Fruit fly (Drosophila melanogaster) whole organism, pupa: Measurements from ENCODE around the gene Dscam3.

ENCODE experiments used
- CG10348 ChIP-seq: fragments of 200-800 bp; sonication (Bioruptor generic); IDR thresholded peaks from 2 replicates; pipeline ENCODE4 v1.3.6; 2022; ENCODE audit warnings: missing biosample characterization, missing genetic modification characterization
- CG12605 ChIP-seq: fragments of 200-800 bp; sonication (Bioruptor generic); IDR thresholded peaks from 2 replicates; pipeline ENCODE4 v1.3.6; 2022; ENCODE audit warnings: missing biosample characterization, missing genetic modification characterization
- CG13204 ChIP-seq: fragments of 200-800 bp; sonication (Bioruptor generic); optimal IDR thresholded peaks from 2 replicates; lab custom pipeline; 2018; ENCODE audit warnings: missing biosample characterization, mild to moderate bottlenecking, missing genetic modification characterization, moderate library complexity
- CG14655 ChIP-seq: fragments of 200-800 bp; sonication (Bioruptor generic); optimal IDR thresholded peaks from 3 replicates; lab custom pipeline; 2017; ENCODE audit warnings: mild to moderate bottlenecking, missing biosample characterization, missing genetic modification reagents, missing genetic modification characterization
- CG15710 ChIP-seq: fragments of 200-800 bp; sonication (Bioruptor generic); optimal IDR thresholded peaks from 2 replicates; lab custom pipeline; 2018; ENCODE audit warnings: missing biosample characterization, mild to moderate bottlenecking, missing genetic modification characterization, moderate library complexity
- CG17806 ChIP-seq: fragments of 200-800 bp; sonication (Bioruptor generic); optimal IDR thresholded peaks from 2 replicates; lab custom pipeline; 2018; ENCODE audit warnings: missing biosample characterization, mild to moderate bottlenecking, missing genetic modification characterization, moderate library complexity
- CG32121 ChIP-seq: fragments of 200-800 bp; sonication (Bioruptor generic); IDR thresholded peaks from 2 replicates; pipeline ENCODE4 v1.3.6; 2022; ENCODE audit warnings: missing biosample characterization, missing genetic modification characterization
- CG34367 ChIP-seq: fragments of 200-800 bp; sonication (Bioruptor generic); optimal IDR thresholded peaks from 2 replicates; lab custom pipeline; 2018; ENCODE audit warnings: missing biosample characterization, mild to moderate bottlenecking, missing genetic modification characterization
- CG4496 ChIP-seq: fragments of 200-800 bp; sonication (Bioruptor generic); IDR thresholded peaks from 3 replicates; pipeline ENCODE4 v1.3.6; 2022; ENCODE audit warnings: missing biosample characterization, missing genetic modification characterization
- CG8159 ChIP-seq: fragments of 200-800 bp; sonication (Bioruptor generic); optimal IDR thresholded peaks from 3 replicates; lab custom pipeline; 2018; ENCODE audit warnings: missing biosample characterization, mild to moderate bottlenecking, missing genetic modification characterization, moderate library complexity
- CG8301 ChIP-seq: fragments of 200-800 bp; sonication (Bioruptor generic); optimal IDR thresholded peaks from 2 replicates; lab custom pipeline; 2018; ENCODE audit warnings: missing biosample characterization, mild to moderate bottlenecking, missing genetic modification characterization
- CG9948 ChIP-seq: fragments of 200-800 bp; sonication (Bioruptor generic); optimal IDR thresholded peaks from 2 replicates; lab custom pipeline; 2018; ENCODE audit warnings: missing biosample characterization, mild to moderate bottlenecking, missing genetic modification characterization, moderate library complexity
- D1 ChIP-seq: fragments of 200-800 bp; sonication (Bioruptor generic); optimal IDR thresholded peaks from 2 replicates; lab custom pipeline; 2018; ENCODE audit warnings: missing biosample characterization, mild to moderate bottlenecking, missing genetic modification characterization, moderate library complexity
- EcR ChIP-seq: fragments of 200-800 bp; sonication (Bioruptor generic); optimal IDR thresholded peaks from 3 replicates; lab custom pipeline; 2019; ENCODE audit warnings: missing biosample characterization, missing genetic modification characterization, mild to moderate bottlenecking, moderate library complexity, missing genetic modification reagents
- Ets98B ChIP-seq: fragments of 200-800 bp; sonication (Bioruptor generic); IDR thresholded peaks from 2 replicates; pipeline ENCODE4 v1.3.6; 2022; ENCODE audit warnings: missing biosample characterization, missing genetic modification characterization
- Pif1A ChIP-seq: fragments of 200-800 bp; sonication (Bioruptor generic); optimal IDR thresholded peaks from 3 replicates; lab custom pipeline; 2016; ENCODE audit warnings: missing biosample characterization, missing genetic modification characterization
- Pif1B ChIP-seq: fragments of 200-800 bp; sonication (Bioruptor generic); optimal IDR thresholded peaks from 3 replicates; lab custom pipeline; 2016; ENCODE audit warnings: missing biosample characterization, missing genetic modification characterization
- Snoo ChIP-seq: fragments of 200-800 bp; sonication (Bioruptor generic); optimal IDR thresholded peaks from 3 replicates; lab custom pipeline; 2017; ENCODE audit warnings: missing biosample characterization, mild to moderate bottlenecking, missing genetic modification characterization, inconsistent platforms
- fd96Ca ChIP-seq: fragments of 200-800 bp; sonication (Bioruptor generic); IDR thresholded peaks from 3 replicates; pipeline ENCODE4 v1.3.6; 2022; ENCODE audit warnings: missing biosample characterization, missing genetic modification characterization
- gl ChIP-seq: fragments of 200-800 bp; sonication (Bioruptor generic); optimal IDR thresholded peaks from 2 replicates; lab custom pipeline; 2018; ENCODE audit warnings: missing biosample characterization, mild to moderate bottlenecking, missing genetic modification characterization
- rn ChIP-seq: fragments of 200-800 bp; sonication (Bioruptor generic); IDR thresholded peaks from 2 replicates; pipeline ENCODE4 v1.3.6; 2022; ENCODE audit warnings: missing biosample characterization, missing genetic modification characterization

The Dscam3 gene

dm6 chr3R:17539789-17540496 is 34.5 kb upstream of the Dscam3 start, which contains the start of gene SF1:
Gene SF1 (plus strand): TSS chr3R:17540421.
- TF ChIP-seq CG9948 = no peak
- peak; percentile 18 for TF ChIP-seq CG15710 (tag; lab: Kevin White, UChicago)
- no peak; the same call in 1 of the 2 replicates for TF ChIP-seq Ets98B
- TF ChIP-seq CG8301 = peak; percentile 27

- TF ChIP-seq CG15710 (tag; lab: Kevin White, UChicago) (peak; percentile 8), D1 (tag; lab: Kevin White, UChicago) (no peak), CG17806 (tag; lab: Kevin White, UChicago) (peak; percentile 15), CG8301 (peak; percentile 4), CG8159 (tag; lab: Kevin White, UChicago) (peak; percentile 14)
Observed at dm6 chr3R:17536594-17537158, 31.2 kb upstream of the Dscam3 start.

DNA sequence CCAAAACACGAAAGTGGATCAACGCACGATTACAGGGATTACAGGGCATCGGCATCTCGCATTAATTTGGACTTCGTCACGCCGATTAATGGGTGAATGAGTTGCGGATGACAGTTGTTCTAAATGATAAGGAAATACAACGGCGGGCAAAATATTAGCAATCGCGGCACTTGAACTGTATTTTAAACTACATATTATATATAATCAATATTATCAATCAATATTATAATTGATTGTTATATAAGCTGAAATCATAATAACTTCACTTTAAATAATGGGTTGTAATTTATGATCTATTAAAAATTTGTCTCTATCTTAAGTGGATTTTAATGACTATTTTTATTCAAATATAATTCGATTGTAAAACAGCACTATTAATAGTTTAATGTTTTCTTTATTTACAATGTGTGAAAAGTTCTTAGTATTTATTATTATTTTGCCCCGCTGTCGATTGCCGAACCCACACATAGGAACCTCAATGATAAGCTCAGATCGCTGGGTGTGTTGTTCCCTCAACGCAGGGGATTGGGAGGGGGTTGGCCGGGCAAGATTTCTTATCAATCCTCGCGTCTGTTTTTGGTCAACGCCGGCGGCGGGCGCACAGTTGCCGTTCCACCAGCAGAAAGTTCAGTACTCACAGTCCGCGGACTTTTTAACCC is 29.8 kb upstream of the Dscam3 start:
- TF ChIP-seq CG17806 (tag; lab: Kevin White, UChicago) (peak; percentile 35), CG32121 (GFP tag; lab: Robert Waterston, UW) (0 out of 2 replicates have a peak, but pooled peaks have one; percentile 36), Ets98B (no peak), Snoo (tag; lab: Kevin White, UChicago) (peak; percentile 33), rn (no peak), D1 (tag; lab: Kevin White, UChicago) (no peak), CG13204 (GFP tag; lab: Kevin White, UChicago) (peak; percentile 78), CG8301 (peak; percentile 40), CG10348 (GFP tag; lab: Robert Waterston, UW) (no peak), fd96Ca (no peak), CG8159 (tag; lab: Kevin White, UChicago) (peak; percentile 83), gl (no peak), Pif1A (peak; percentile 22), Pif1B (no peak), CG15710 (tag; lab: Kevin White, UChicago) (peak; percentile 65), CG9948 (peak; percentile 55), CG14655 (no peak), CG34367 (tag; lab: Kevin White, UChicago) (peak; percentile 25), EcR (GFP tag; lab: Kevin White, UChicago) (peak; percentile 88), CG4496 (GFP tag; lab: Robert Waterston, UW) (no peak; the same call in 2 of the 3 replicates), CG12605 (no peak)

DNA sequence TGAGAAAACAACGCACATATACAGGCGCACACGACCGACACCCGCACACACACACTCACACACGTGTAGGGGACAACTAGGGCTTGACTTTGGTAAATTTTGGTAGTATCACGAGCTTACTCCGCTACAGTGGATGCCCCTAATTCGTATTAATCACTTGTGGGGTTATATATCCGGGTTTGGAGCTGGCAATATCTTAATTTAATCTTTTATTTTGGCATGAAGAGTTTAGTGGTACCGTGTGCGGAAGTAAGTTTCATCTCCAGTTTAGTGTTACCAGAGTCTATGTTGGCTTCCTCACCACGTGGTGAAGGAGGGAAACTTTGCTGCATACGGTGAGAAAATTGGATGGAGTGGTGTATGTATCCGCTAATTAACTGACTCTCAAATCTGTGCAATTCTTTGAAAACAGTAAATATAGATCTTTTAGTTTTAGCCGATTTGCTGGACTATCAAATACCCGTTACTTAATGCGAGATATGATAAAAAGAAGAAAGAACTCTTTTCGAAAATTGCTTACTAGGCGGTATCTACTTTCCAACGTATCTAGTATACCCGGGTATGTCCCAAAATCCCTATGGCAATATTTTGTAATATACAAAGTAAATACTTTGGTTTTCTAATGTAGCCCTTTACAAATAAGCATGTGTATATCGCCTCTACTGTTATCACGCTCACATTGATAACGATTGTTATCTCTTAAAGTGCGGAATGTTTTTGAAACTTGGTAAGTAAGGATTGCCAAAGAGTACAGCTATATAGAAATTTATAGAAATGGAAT is 29.0 kb upstream of the Dscam3 start, which contains the start of the genes CG5823 and P5cr-2:
TSS of gene CG5823 (minus strand) at position 263 of the 781 bp plus-strand sequence.
TSS of gene P5cr-2 (plus strand) at position 491 of the 781 bp plus-strand sequence.
- TF ChIP-seq Ets98B (peak; percentile 46), CG32121 (GFP tag; lab: Robert Waterston, UW) (peak; percentile 15; the same call in 1 of the 2 replicates), CG15710 (tag; lab: Kevin White, UChicago) (no peak), CG4496 (GFP tag; lab: Robert Waterston, UW) (peak; percentile 78), fd96Ca (peak; percentile 70; the same call in 1 of the 3 replicates)

dm6 chr3R:17530400-17530799 is 24.9 kb upstream of the Dscam3 start:
- TF ChIP-seq CG10348 (GFP tag; lab: Robert Waterston, UW) (no peak), CG14655 (peak; percentile 13), CG17806 (tag; lab: Kevin White, UChicago) (no peak), gl (no peak), EcR (GFP tag; lab: Kevin White, UChicago) (no peak)

dm6 chr3R:17526059-17526592 is 20.7 kb upstream of the Dscam3 start:
- TF ChIP-seq CG13204 (GFP tag; lab: Kevin White, UChicago) (no peak), CG34367 (tag; lab: Kevin White, UChicago) (no peak), CG15710 (tag; lab: Kevin White, UChicago) (no peak), Snoo (tag; lab: Kevin White, UChicago) (no peak), EcR (GFP tag; lab: Kevin White, UChicago) (no peak), CG8159 (tag; lab: Kevin White, UChicago) (peak; percentile 16)
- TF ChIP-seq, all 21 proteins: peak for 1
